Worm (Caenorhabditis elegans) whole organism, late embryonic: Measurements from ENCODE around the gene hlh-27.

ENCODE experiments used
- C38D4.7 ChIP-seq: fragments of 200-800 bp; sonication (Bioruptor generic); optimal IDR thresholded peaks from 2 replicates; lab custom pipeline; 2018; ENCODE audit warnings: mild to moderate bottlenecking, missing genetic modification characterization, moderate library complexity, missing compliant biosample characterization
- ceh-14 ChIP-seq: sonication (generic microtip); optimal IDR thresholded peaks from 2 replicates; lab custom pipeline; 2016; ENCODE audit warnings: missing genotype, missing genetic modification characterization, missing compliant biosample characterization
- elt-2 ChIP-seq: sonication (generic microtip); optimal IDR thresholded peaks from 2 replicates; lab custom pipeline; 2016; ENCODE audit warnings: missing genetic modification reagents, missing genetic modification characterization, missing compliant biosample characterization
- fkh-10 ChIP-seq: fragments of 150-350 bp; optimal IDR thresholded peaks from 2 replicates; lab custom pipeline; 2014; ENCODE audit warnings: missing biosample characterization, missing genetic modification reagents, missing genetic modification characterization
- sox-4 ChIP-seq: sonication (generic microtip); optimal IDR thresholded peaks from 2 replicates; lab custom pipeline; 2017; ENCODE audit warnings: mild to moderate bottlenecking, missing genetic modification characterization, inconsistent platforms, missing compliant biosample characterization
- syd-9 ChIP-seq: sonication (generic microtip); optimal IDR thresholded peaks from 2 replicates; lab custom pipeline; 2016; ENCODE audit warnings: mild to moderate bottlenecking, missing genetic modification characterization, moderate library complexity, missing compliant biosample characterization
- ztf-16 ChIP-seq: sonication (generic microtip); optimal IDR thresholded peaks from 2 replicates; lab custom pipeline; 2017; ENCODE audit warnings: missing genetic modification characterization, missing compliant biosample characterization

- no peak for TF ChIP-seq syd-9 (tag; lab: Kevin White, UChicago)
- no peak for TF ChIP-seq fkh-10 (GFP tag; lab: Kevin White, UChicago)
- no peak for TF ChIP-seq C38D4.7 (GFP tag; lab: Kevin White, UChicago)
- TF ChIP-seq sox-4 (tag; lab: Kevin White, UChicago) = no peak
- TF ChIP-seq elt-2 (tag; lab: Kevin White, UChicago) = no peak
- no peak for TF ChIP-seq ztf-16
- TF ChIP-seq ceh-14 (tag; lab: Kevin White, UChicago) = no peak
Observed at ce11 chrII:5544764-5545163, 4.8 kb upstream of the hlh-27 start, which contains the start of gene ins-13.
